Worm (Caenorhabditis elegans) whole organism, early embryonic: ENCODE data around the gene F56F10.1.

Experiments used
- F13C5.2 ChIP-seq: sonication (generic microtip); optimal IDR thresholded peaks from 2 replicates; lab custom pipeline; 2017; ENCODE audit warnings: mild to moderate bottlenecking, missing genetic modification characterization, inconsistent platforms, missing compliant biosample characterization
- aly-1 ChIP-seq: sonication (generic microtip); optimal IDR thresholded peaks from 2 replicates; lab custom pipeline; 2016; ENCODE audit warnings: missing genetic modification characterization, missing compliant biosample characterization
- ama-1 ChIP-seq: fragments of 150-350 bp; optimal IDR thresholded peaks from 2 replicates; lab custom pipeline; 2014
- ceh-13 ChIP-seq: fragments of 200-800 bp; sonication (Bioruptor generic); optimal IDR thresholded peaks from 2 replicates; lab custom pipeline; 2018; ENCODE audit warnings: mild to moderate bottlenecking, missing genetic modification characterization, missing compliant biosample characterization
- ceh-36 ChIP-seq: sonication (generic microtip); optimal IDR thresholded peaks from 2 replicates; lab custom pipeline; 2016; ENCODE audit warnings: missing genetic modification characterization, inconsistent platforms, missing compliant biosample characterization
- ets-7 ChIP-seq: sonication (generic microtip); optimal IDR thresholded peaks from 2 replicates; lab custom pipeline; 2016; ENCODE audit warnings: missing genotype, missing genetic modification characterization, missing compliant biosample characterization
- flt-1 ChIP-seq: fragments of 200-800 bp; sonication (Bioruptor generic); IDR thresholded peaks from 2 replicates; pipeline ENCODE4 v1.3.6; 2022; ENCODE audit warnings: missing genetic modification characterization, missing compliant biosample characterization
- hmbx-1 ChIP-seq: sonication (generic microtip); optimal IDR thresholded peaks from 2 replicates; lab custom pipeline; 2016; ENCODE audit warnings: mild to moderate bottlenecking, missing genetic modification characterization, missing compliant biosample characterization
- hnd-1 ChIP-seq: sonication (generic microtip); optimal IDR thresholded peaks from 2 replicates; lab custom pipeline; 2016; ENCODE audit warnings: missing genetic modification characterization, missing compliant biosample characterization
- scrt-1 ChIP-seq: fragments of 200-800 bp; sonication (Bioruptor generic); IDR thresholded peaks from 2 replicates; pipeline ENCODE4 v1.3.6; 2022; ENCODE audit warnings: missing genetic modification characterization, missing compliant biosample characterization
- tbx-11 ChIP-seq: fragments of 200-800 bp; sonication (Bioruptor generic); IDR thresholded peaks from 2 replicates; pipeline ENCODE4 v1.3.6; 2022; ENCODE audit warnings: missing genetic modification characterization, missing compliant biosample characterization

DNA sequence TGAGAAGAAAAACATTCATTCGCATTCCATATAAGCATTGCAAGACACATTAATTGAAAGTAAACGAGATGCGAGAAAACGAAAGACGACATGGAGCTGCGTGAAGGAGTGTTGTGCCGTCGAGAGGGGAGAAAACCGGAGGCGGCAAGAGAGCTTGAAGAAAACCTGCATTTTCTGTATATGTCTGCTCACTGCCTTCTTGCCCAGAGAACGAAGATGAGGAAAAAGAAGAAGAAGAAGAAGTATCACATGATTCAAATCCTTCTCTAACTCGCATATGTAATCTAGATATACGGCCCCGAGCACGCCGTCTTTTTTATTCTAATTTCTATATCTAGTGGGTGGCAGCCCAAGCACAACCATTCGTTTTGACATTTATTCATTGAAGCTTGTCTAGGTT, 37.9 kb downstream of the F56F10.1 start:
- no peak for TF ChIP-seq ceh-36
- TF ChIP-seq ama-1 = no peak
- TF ChIP-seq flt-1 (GFP tag; lab: Robert Waterston, UW) = no peak
- no peak for TF ChIP-seq tbx-11 (GFP tag; lab: Robert Waterston, UW)
- TF ChIP-seq hmbx-1 (tag; lab: Kevin White, UChicago) = no peak
- no peak for TF ChIP-seq aly-1 (tag; lab: Kevin White, UChicago)
- no peak for TF ChIP-seq F13C5.2 (tag; lab: Kevin White, UChicago)
- TF ChIP-seq ets-7 (tag; lab: Kevin White, UChicago) = no peak
- TF ChIP-seq hnd-1 = no peak
- TF ChIP-seq scrt-1 (GFP tag; lab: Robert Waterston, UW) = no peak
- no peak for TF ChIP-seq ceh-13 (GFP tag; lab: Kevin White, UChicago)
